Worm (Caenorhabditis elegans) whole organism, L4 larva: ENCODE data around the gene Y102A11A.1.

Experiments
- Y5F2A.4 ChIP-seq: fragments of 200-800 bp; sonication (Bioruptor generic); optimal IDR thresholded peaks from 2 replicates; lab custom pipeline; 2018; ENCODE audit warnings: mild to moderate bottlenecking, missing genetic modification characterization, missing compliant biosample characterization
- ZK546.5 ChIP-seq, 2 experiments: sonication (generic microtip); optimal IDR thresholded peaks; 2 replicates each; lab custom pipeline; 2017; ENCODE audit warnings: missing biosample characterization in 2 of 2, missing genetic modification characterization in 2 of 2
- ceh-28 ChIP-seq: fragments of 150-350 bp; optimal IDR thresholded peaks from 2 replicates; lab custom pipeline; 2014; ENCODE audit warnings: missing biosample characterization, missing genetic modification reagents, missing genetic modification characterization
- daf-8 ChIP-seq: fragments of 200-800 bp; sonication (Bioruptor generic); IDR thresholded peaks from 2 replicates; pipeline ENCODE4 v1.3.6; 2022; ENCODE audit warnings: missing genetic modification characterization, missing compliant biosample characterization
- dmd-9 ChIP-seq: fragments of 200-800 bp; sonication (Bioruptor generic); IDR thresholded peaks from 2 replicates; pipeline ENCODE4 v1.3.6; 2022; ENCODE audit warnings: missing genetic modification reagents, missing genetic modification characterization, missing compliant biosample characterization
- lin-38 ChIP-seq: fragments of 200-800 bp; sonication (Bioruptor generic); IDR thresholded peaks from 2 replicates; pipeline ENCODE4 v1.3.6; 2022; ENCODE audit warnings: missing genetic modification reagents, missing genetic modification characterization, missing compliant biosample characterization
- lsy-2 ChIP-seq, 2 experiments: fragments of 150-350 bp in 1 of 2; sonication (generic microtip) in 1 of 2; optimal IDR thresholded peaks; 2 replicates each; lab custom pipeline; 2014 to 2017; ENCODE audit warnings: missing biosample characterization in 2 of 2, missing genetic modification characterization in 2 of 2
- mdt-29 ChIP-seq: fragments of 200-800 bp; sonication (Bioruptor generic); IDR thresholded peaks from 2 replicates; pipeline ENCODE4 v1.3.6; 2022; ENCODE audit warnings: missing genetic modification reagents, missing genetic modification characterization, missing compliant biosample characterization
- nhr-10 ChIP-seq: fragments of 150-350 bp; optimal IDR thresholded peaks from 2 replicates; lab custom pipeline; 2014; ENCODE audit warnings: missing biosample characterization, missing genetic modification characterization

ce11 chrX:2084019-2084418 lies 32.4 kb downstream of the Y102A11A.1 start, which contains the start of gene F49H12.3:
- no peak for TF ChIP-seq nhr-10 (tag; lab: Kevin White, UChicago)
- TF ChIP-seq dmd-9: no peak
- TF ChIP-seq ZK546.5 (tag; optimal IDR thresholded peaks at IDR 0.05; lab: Kevin White, UChicago): no peak
- TF ChIP-seq lsy-2 (tag; optimal IDR thresholded peaks at IDR 0.05; lab: Kevin White, UChicago): no peak
- TF ChIP-seq lin-38: no peak
- no peak for TF ChIP-seq daf-8 (GFP tag; lab: Robert Waterston, UW)
- no peak for TF ChIP-seq ceh-28 (tag; lab: Kevin White, UChicago)
- no peak for TF ChIP-seq Y5F2A.4
- TF ChIP-seq mdt-29 (GFP tag; lab: Robert Waterston, UW): no peak
